Worm (Caenorhabditis elegans) whole organism, early embryonic: ENCODE data around the gene Y76B12C.6.

ENCODE experiments used
- B0310.2 ChIP-seq: sonication (generic microtip); optimal IDR thresholded peaks from 2 replicates; lab custom pipeline; 2016; ENCODE audit warnings: mild to moderate bottlenecking, missing genetic modification characterization, missing compliant biosample characterization
- F13C5.2 ChIP-seq: sonication (generic microtip); optimal IDR thresholded peaks from 2 replicates; lab custom pipeline; 2017; ENCODE audit warnings: mild to moderate bottlenecking, missing genetic modification characterization, inconsistent platforms, missing compliant biosample characterization
- aly-1 ChIP-seq: sonication (generic microtip); optimal IDR thresholded peaks from 2 replicates; lab custom pipeline; 2016; ENCODE audit warnings: missing genetic modification characterization, missing compliant biosample characterization
- ama-1 ChIP-seq: fragments of 150-350 bp; optimal IDR thresholded peaks from 2 replicates; lab custom pipeline; 2014
- ceh-13 ChIP-seq: fragments of 200-800 bp; sonication (Bioruptor generic); optimal IDR thresholded peaks from 2 replicates; lab custom pipeline; 2018; ENCODE audit warnings: mild to moderate bottlenecking, missing genetic modification characterization, missing compliant biosample characterization
- ceh-36 ChIP-seq: sonication (generic microtip); optimal IDR thresholded peaks from 2 replicates; lab custom pipeline; 2016; ENCODE audit warnings: missing genetic modification characterization, inconsistent platforms, missing compliant biosample characterization
- ets-7 ChIP-seq: sonication (generic microtip); optimal IDR thresholded peaks from 2 replicates; lab custom pipeline; 2016; ENCODE audit warnings: missing genotype, missing genetic modification characterization, missing compliant biosample characterization
- flt-1 ChIP-seq: fragments of 200-800 bp; sonication (Bioruptor generic); IDR thresholded peaks from 2 replicates; pipeline ENCODE4 v1.3.6; 2022; ENCODE audit warnings: missing genetic modification characterization, missing compliant biosample characterization
- hmbx-1 ChIP-seq: sonication (generic microtip); optimal IDR thresholded peaks from 2 replicates; lab custom pipeline; 2016; ENCODE audit warnings: mild to moderate bottlenecking, missing genetic modification characterization, missing compliant biosample characterization
- hmg-4 ChIP-seq: fragments of 200-800 bp; sonication (Bioruptor generic); optimal IDR thresholded peaks from 2 replicates; lab custom pipeline; 2018; ENCODE audit warnings: mild to moderate bottlenecking, missing genetic modification characterization, missing compliant biosample characterization
- hnd-1 ChIP-seq: sonication (generic microtip); optimal IDR thresholded peaks from 2 replicates; lab custom pipeline; 2016; ENCODE audit warnings: missing genetic modification characterization, missing compliant biosample characterization
- pes-1 ChIP-seq: fragments of 200-800 bp; sonication (Bioruptor generic); IDR thresholded peaks from 2 replicates; pipeline ENCODE4 v1.3.6; 2022; ENCODE audit warnings: missing genetic modification reagents, missing genetic modification characterization, missing compliant biosample characterization
- scrt-1 ChIP-seq: fragments of 200-800 bp; sonication (Bioruptor generic); IDR thresholded peaks from 2 replicates; pipeline ENCODE4 v1.3.6; 2022; ENCODE audit warnings: missing genetic modification characterization, missing compliant biosample characterization
- sea-1 ChIP-seq: fragments of 200-800 bp; sonication (Bioruptor generic); conservative IDR thresholded peaks from 2 replicates; pipeline ENCODE4 v1.3.6; 2022; ENCODE audit warnings: missing genetic modification characterization, missing compliant biosample characterization
- tbx-11 ChIP-seq: fragments of 200-800 bp; sonication (Bioruptor generic); IDR thresholded peaks from 2 replicates; pipeline ENCODE4 v1.3.6; 2022; ENCODE audit warnings: missing genetic modification characterization, missing compliant biosample characterization
- tbx-37 ChIP-seq: fragments of 200-800 bp; sonication (Bioruptor generic); conservative IDR thresholded peaks from 2 replicates; pipeline ENCODE4 v1.3.6; 2022; ENCODE audit warnings: missing genetic modification reagents, missing genetic modification characterization, missing compliant biosample characterization
- tra-4 ChIP-seq: sonication (generic microtip); optimal IDR thresholded peaks from 2 replicates; lab custom pipeline; 2017; ENCODE audit warnings: missing genetic modification characterization, missing compliant biosample characterization

Gene Y76B12C.6

DNA sequence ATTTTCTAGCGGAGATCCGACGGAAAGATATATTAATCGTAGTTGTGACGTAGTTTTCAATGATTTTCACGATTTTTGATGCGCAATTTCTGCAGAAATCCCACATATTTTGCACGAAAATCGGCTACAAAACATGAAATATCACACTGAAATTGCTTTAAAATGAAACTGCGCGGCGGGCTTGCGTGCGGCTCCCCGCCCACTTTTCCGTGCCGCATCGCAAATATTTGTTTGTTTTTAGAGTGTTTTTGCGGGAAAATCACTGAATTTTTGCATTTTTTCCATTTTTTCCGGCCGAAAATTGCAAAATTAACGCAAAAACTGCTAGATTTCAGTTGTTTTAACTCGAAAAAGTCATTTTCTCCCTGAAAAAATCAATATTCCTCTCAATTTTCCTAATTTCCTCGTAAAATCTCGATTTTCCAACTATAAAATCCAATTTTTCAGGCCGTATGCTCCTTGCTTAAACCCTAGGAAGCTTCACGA is at the start of gene Y76B12C.6:
Gene Y76B12C.6 (plus strand): TSS at position 436 of the 486 bp plus-strand sequence.
- no peak for TF ChIP-seq ama-1 (lab: Kevin White, UChicago)
- peak; percentile 57 for TF ChIP-seq hmg-4
- peak; percentile 27 for TF ChIP-seq ceh-13 (GFP tag; lab: Kevin White, UChicago)
- TF ChIP-seq scrt-1 (GFP tag; lab: Robert Waterston, UW): peak; percentile 62
- TF ChIP-seq pes-1 (GFP tag; lab: Robert Waterston, UW): peak; percentile 61; the same call in 1 of the 2 replicates
- peak; percentile 41 for TF ChIP-seq ceh-36 (tag; lab: Kevin White, UChicago)
- no peak for TF ChIP-seq B0310.2 (tag; lab: Kevin White, UChicago)
- no peak for TF ChIP-seq hnd-1 (tag; lab: Kevin White, UChicago)
- peak; percentile 72 for TF ChIP-seq F13C5.2 (tag; lab: Kevin White, UChicago)
- no peak for TF ChIP-seq tra-4 (tag; lab: Kevin White, UChicago)
- no peak for TF ChIP-seq hmbx-1 (tag; lab: Kevin White, UChicago)
- TF ChIP-seq ets-7 (tag; lab: Kevin White, UChicago): peak; percentile 18
- 0 out of 2 replicates have a peak, but pooled peaks have one; percentile 45 for TF ChIP-seq flt-1
- TF ChIP-seq sea-1 (GFP tag; lab: Robert Waterston, UW): 0 out of 2 replicates have a peak, but pooled peaks have one; percentile 57
- peak; percentile 71 for TF ChIP-seq tbx-11 (GFP tag; lab: Robert Waterston, UW)
- TF ChIP-seq tbx-37 (GFP tag; lab: Robert Waterston, UW): 0 out of 2 replicates have a peak, but pooled peaks have one; percentile 22
- TF ChIP-seq aly-1: peak; percentile 64

DNA sequence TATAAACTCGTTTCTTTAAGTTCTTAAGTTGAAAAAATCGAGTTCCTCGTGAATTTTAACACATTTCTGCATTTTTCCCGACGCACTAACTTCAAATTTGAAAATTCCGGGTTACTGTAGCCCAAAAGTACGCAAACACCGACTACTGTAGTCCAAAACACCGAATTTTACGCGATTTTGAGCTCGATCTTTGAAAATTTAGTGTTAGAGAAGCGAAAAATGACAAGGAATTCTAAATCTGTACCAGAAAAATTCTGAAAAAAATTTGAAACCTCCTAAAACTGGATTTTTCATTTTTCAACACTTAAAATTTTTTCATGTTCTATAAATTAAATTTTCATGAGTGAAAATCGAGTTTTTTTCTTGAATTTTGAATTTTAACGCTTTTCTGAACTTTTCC is 36.0 kb upstream of the Y76B12C.6 start:
- TF ChIP-seq B0310.2 (tag; lab: Kevin White, UChicago) (no peak), pes-1 (GFP tag; lab: Robert Waterston, UW) (no peak), tra-4 (tag; lab: Kevin White, UChicago) (no peak), aly-1 (no peak), scrt-1 (GFP tag; lab: Robert Waterston, UW) (no peak), F13C5.2 (tag; lab: Kevin White, UChicago) (no peak), tbx-11 (GFP tag; lab: Robert Waterston, UW) (no peak), ama-1 (lab: Kevin White, UChicago) (no peak)

DNA sequence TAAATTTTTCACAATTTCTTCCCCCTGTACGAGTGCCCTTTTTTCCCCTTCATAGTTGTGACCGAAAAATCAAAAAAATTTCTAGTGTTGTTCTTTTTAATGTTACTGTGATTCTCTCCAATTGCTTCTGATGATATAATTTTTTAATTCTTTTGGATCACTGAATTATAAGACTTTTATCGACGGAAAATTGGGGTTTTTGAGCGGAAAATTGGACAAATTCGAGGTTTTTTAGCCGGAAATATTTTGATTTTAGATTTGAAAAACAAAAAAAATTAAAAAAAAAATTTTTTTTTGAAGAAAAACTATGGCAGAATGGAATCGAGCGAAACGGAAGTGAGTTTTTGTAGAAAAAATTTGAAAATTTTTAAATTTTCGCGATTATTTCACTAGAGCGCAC is 33.3 kb upstream of the Y76B12C.6 start, which contains the start of gene tsen-54:
Gene tsen-54 (plus strand): TSS at position 301 of the 400 bp plus-strand sequence.
- TF ChIP-seq ama-1 (lab: Kevin White, UChicago) (no peak), ceh-36 (tag; lab: Kevin White, UChicago) (no peak), aly-1 (no peak), F13C5.2 (tag; lab: Kevin White, UChicago) (no peak), ets-7 (tag; lab: Kevin White, UChicago) (no peak), hmbx-1 (tag; lab: Kevin White, UChicago) (no peak), hnd-1 (tag; lab: Kevin White, UChicago) (no peak), flt-1 (no peak), scrt-1 (GFP tag; lab: Robert Waterston, UW) (no peak), tbx-37 (GFP tag; lab: Robert Waterston, UW) (no peak), pes-1 (GFP tag; lab: Robert Waterston, UW) (no peak), tbx-11 (GFP tag; lab: Robert Waterston, UW) (no peak)

DNA sequence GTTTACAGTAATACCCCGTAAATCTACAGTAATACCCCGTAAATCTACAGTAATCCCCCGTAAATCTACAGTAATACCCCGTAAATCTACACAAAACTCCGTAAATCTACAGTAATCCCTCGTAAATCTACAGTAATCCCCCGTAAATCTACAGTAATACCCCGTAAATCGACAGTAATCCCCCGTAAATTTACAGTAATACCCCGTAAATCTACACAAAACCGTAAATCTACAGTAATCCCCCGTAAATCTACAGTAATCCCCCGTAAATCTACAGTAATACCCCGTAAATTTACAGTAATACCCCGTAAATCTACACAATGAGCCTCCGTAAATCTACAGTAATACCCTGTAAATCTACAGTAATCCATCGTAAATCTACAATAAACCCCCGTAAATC is 31.3 kb upstream of the Y76B12C.6 start:
- TF ChIP-seq ceh-36 (tag; lab: Kevin White, UChicago): peak; percentile 91

DNA sequence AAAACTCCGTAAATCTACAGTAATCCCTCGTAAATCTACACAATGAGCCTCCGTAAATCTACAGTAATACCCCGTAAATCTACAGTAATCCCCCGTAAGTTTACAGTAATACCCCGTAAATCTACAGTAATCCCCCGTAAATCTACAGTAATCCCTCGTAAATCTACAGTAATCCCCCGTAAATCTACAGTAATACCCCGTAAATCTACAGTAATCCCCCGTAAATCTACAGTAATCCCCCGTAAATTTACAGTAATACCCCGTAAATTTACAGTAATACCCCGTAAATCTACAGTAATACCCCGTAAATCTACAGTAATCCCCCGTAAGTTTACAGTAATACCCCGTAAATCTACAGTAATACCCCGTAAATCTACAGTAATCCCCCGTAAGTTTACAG is 30.6 kb upstream of the Y76B12C.6 start:
- 0 out of 2 replicates have a peak, but pooled peaks have one; percentile 29 for TF ChIP-seq sea-1 (GFP tag; lab: Robert Waterston, UW)

DNA sequence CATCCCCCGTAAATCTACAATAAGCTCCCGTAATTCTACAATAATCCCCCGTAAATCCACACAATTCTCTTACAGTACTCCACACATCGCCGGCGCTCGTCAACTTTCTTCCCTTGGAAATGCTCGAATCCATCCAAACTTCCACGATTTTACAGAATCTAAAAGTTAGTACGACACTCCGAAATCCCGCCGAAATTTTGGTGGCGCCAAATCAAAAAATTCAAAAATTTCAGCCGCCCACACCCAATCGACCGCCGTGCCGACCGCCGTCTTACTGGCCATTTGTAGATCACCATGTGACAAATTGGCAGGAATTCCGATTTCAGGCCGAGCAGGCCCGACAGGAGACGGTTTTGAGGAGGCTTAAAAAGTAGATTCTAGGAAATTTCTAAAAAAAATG is 28.9 kb upstream of the Y76B12C.6 start:
- TF ChIP-seq aly-1 (no peak), ceh-36 (tag; lab: Kevin White, UChicago) (no peak), ets-7 (tag; lab: Kevin White, UChicago) (no peak), ama-1 (lab: Kevin White, UChicago) (no peak), sea-1 (GFP tag; lab: Robert Waterston, UW) (no peak), hnd-1 (tag; lab: Kevin White, UChicago) (no peak), tra-4 (tag; lab: Kevin White, UChicago) (no peak), F13C5.2 (tag; lab: Kevin White, UChicago) (no peak), flt-1 (no peak), B0310.2 (tag; lab: Kevin White, UChicago) (no peak), scrt-1 (GFP tag; lab: Robert Waterston, UW) (no peak), hmg-4 (no peak), tbx-37 (GFP tag; lab: Robert Waterston, UW) (no peak), hmbx-1 (tag; lab: Kevin White, UChicago) (no peak), pes-1 (GFP tag; lab: Robert Waterston, UW) (no peak)

ce11 chrIV:1953132-1953629 is 28.0 kb upstream of the Y76B12C.6 start, which contains the start of gene F52C12.2:
F52C12.2 (plus strand) TSS chrIV:1953579.
- peak; percentile 49 for TF ChIP-seq F13C5.2 (tag; lab: Kevin White, UChicago)
- no peak for TF ChIP-seq sea-1 (GFP tag; lab: Robert Waterston, UW)
- no peak for TF ChIP-seq ceh-13 (GFP tag; lab: Kevin White, UChicago)
- TF ChIP-seq tbx-11 (GFP tag; lab: Robert Waterston, UW): no peak

DNA sequence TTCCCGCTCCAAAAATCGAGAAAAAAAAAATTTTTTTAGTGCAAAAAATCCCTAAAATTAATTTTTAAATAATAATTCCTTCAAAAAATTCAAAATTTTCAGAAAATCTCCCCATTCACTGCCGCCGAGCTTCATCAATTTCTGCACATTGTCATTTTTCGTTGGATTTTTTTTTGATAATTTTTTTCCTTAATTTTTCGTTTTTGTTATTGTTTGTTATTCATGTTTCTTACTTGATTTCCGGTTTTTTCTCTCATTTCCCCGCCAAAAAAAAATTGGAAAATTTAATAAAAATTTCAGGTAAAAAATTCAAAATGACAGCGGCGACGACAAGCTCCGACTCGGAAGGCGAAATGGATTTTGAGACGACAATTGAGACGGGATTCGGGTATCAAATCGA is 24.8 kb upstream of the Y76B12C.6 start, which contains the start of gene F52C12.6:
Gene F52C12.6 (plus strand): TSS at position 301 of the 400 bp plus-strand sequence.
- no peak for TF ChIP-seq scrt-1 (GFP tag; lab: Robert Waterston, UW)
- no peak for TF ChIP-seq hmg-4
